Worm (Caenorhabditis elegans) whole organism, L4/young adult: ENCODE results near the gene tsfm-1.
A peak's percentile ranks its signal among the peaks of the same experiment; 100 is the strongest.

ENCODE experiments used
- W03F9.2 ChIP-seq: fragments of 150-350 bp; optimal IDR thresholded peaks from 2 replicates; lab custom pipeline; 2014; ENCODE audit warnings: missing biosample characterization, missing genetic modification characterization
- dao-5 ChIP-seq: sonication (generic microtip); optimal IDR thresholded peaks from 2 replicates; lab custom pipeline; 2016; ENCODE audit warnings: missing genotype, missing genetic modification characterization, moderate library complexity, missing compliant biosample characterization
- him-1 ChIP-seq: sonication (generic microtip); optimal IDR thresholded peaks from 2 replicates; lab custom pipeline; 2016; ENCODE audit warnings: missing genotype, missing genetic modification reagents, missing genetic modification characterization, missing compliant biosample characterization

The tsfm-1 gene

ce11 chrV:12299244-12299766, 28.0 kb upstream of the tsfm-1 start:
- TF ChIP-seq dao-5 (tag; lab: Kevin White, UChicago), result no peak
- no peak for TF ChIP-seq him-1 (tag; lab: Kevin White, UChicago)
- no peak for TF ChIP-seq W03F9.2 (tag; lab: Kevin White, UChicago)

ce11 chrV:12298184-12298583, 26.8 kb upstream of the tsfm-1 start:
- TF ChIP-seq him-1 (tag; lab: Kevin White, UChicago) (no peak), W03F9.2 (tag; lab: Kevin White, UChicago) (no peak), dao-5 (tag; lab: Kevin White, UChicago) (no peak)

- TF ChIP-seq dao-5 (tag; lab: Kevin White, UChicago) (no peak), W03F9.2 (tag; lab: Kevin White, UChicago) (no peak), him-1 (tag; lab: Kevin White, UChicago) (no peak)
These were observed 25.4 kb upstream of the tsfm-1 start for ce11 chrV:12296794-12297193.

- TF ChIP-seq him-1 (tag; lab: Kevin White, UChicago) (no peak), W03F9.2 (tag; lab: Kevin White, UChicago) (no peak), dao-5 (tag; lab: Kevin White, UChicago) (no peak)
These were observed 24.8 kb upstream of the tsfm-1 start for ce11 chrV:12296122-12296521.

ce11 chrV:12295520-12295919, 24.2 kb upstream of the tsfm-1 start:
- no peak for TF ChIP-seq him-1 (tag; lab: Kevin White, UChicago)
- TF ChIP-seq W03F9.2 (tag; lab: Kevin White, UChicago), result no peak
- TF ChIP-seq dao-5 (tag; lab: Kevin White, UChicago), result no peak

- TF ChIP-seq W03F9.2 (tag; lab: Kevin White, UChicago) (no peak), dao-5 (tag; lab: Kevin White, UChicago) (no peak), him-1 (tag; lab: Kevin White, UChicago) (no peak)
These were observed 23.7 kb upstream of the tsfm-1 start for ce11 chrV:12295015-12295414.

- TF ChIP-seq W03F9.2 (tag; lab: Kevin White, UChicago), result no peak
- no peak for TF ChIP-seq him-1 (tag; lab: Kevin White, UChicago)
- no peak for TF ChIP-seq dao-5 (tag; lab: Kevin White, UChicago)
These were observed 22.7 kb upstream of the tsfm-1 start for ce11 chrV:12294091-12294490.

ce11 chrV:12291587-12291986, 20.2 kb upstream of the tsfm-1 start, which contains the start of the genes srpa-68 and srh-16:
Gene srpa-68, minus strand, starts transcription at chrV:12291658.
Gene srh-16, plus strand, starts transcription at chrV:12291861.
- peak; percentile 92 for TF ChIP-seq W03F9.2 (tag; lab: Kevin White, UChicago)
- TF ChIP-seq dao-5 (tag; lab: Kevin White, UChicago), result no peak
- TF ChIP-seq him-1 (tag; lab: Kevin White, UChicago), result peak; percentile 73

- no peak for TF ChIP-seq him-1 (tag; lab: Kevin White, UChicago)
These were observed 17.2 kb upstream of the tsfm-1 start, which contains the start of gene rskd-1 for ce11 chrV:12288577-12288976. Gene rskd-1, minus strand, starts transcription at chrV:12288615.

- TF ChIP-seq dao-5 (tag; lab: Kevin White, UChicago) (no peak), him-1 (tag; lab: Kevin White, UChicago) (no peak), W03F9.2 (tag; lab: Kevin White, UChicago) (no peak)
These were observed 16.3 kb upstream of the tsfm-1 start for ce11 chrV:12287667-12288066.

ce11 chrV:12283187-12283586, 11.8 kb upstream of the tsfm-1 start, which contains the start of gene F55C5.10:
Gene F55C5.10, plus strand, starts transcription at chrV:12283487.
- TF ChIP-seq dao-5 (tag; lab: Kevin White, UChicago) (no peak), W03F9.2 (tag; lab: Kevin White, UChicago) (no peak), him-1 (tag; lab: Kevin White, UChicago) (no peak)

- TF ChIP-seq W03F9.2 (tag; lab: Kevin White, UChicago), result no peak
- no peak for TF ChIP-seq him-1 (tag; lab: Kevin White, UChicago)
- TF ChIP-seq dao-5 (tag; lab: Kevin White, UChicago), result no peak
These were observed 10.2 kb upstream of the tsfm-1 start for ce11 chrV:12281508-12281907.

- TF ChIP-seq him-1 (tag; lab: Kevin White, UChicago) (no peak), W03F9.2 (tag; lab: Kevin White, UChicago) (no peak), dao-5 (tag; lab: Kevin White, UChicago) (no peak)
These were observed 5.6 kb upstream of the tsfm-1 start, which contains the start of gene bnc-1 for ce11 chrV:12276946-12277345. Gene bnc-1, minus strand, starts transcription at chrV:12277046.

ce11 chrV:12275714-12276113, 4.4 kb upstream of the tsfm-1 start:
- no peak for TF ChIP-seq dao-5 (tag; lab: Kevin White, UChicago)
- TF ChIP-seq him-1 (tag; lab: Kevin White, UChicago), result no peak
- no peak for TF ChIP-seq W03F9.2 (tag; lab: Kevin White, UChicago)
